Worm (Caenorhabditis elegans) whole organism, L4 larva: ENCODE results near the gene Y57E12AR.1.

Experiments used
- F10B5.3 ChIP-seq: sonication (generic microtip); optimal IDR thresholded peaks from 2 replicates; lab custom pipeline; 2016; ENCODE audit warnings: mild to moderate bottlenecking, missing genetic modification characterization, missing compliant biosample characterization
- T20F7.1 ChIP-seq: fragments of 200-800 bp; sonication (Bioruptor generic); optimal IDR thresholded peaks from 2 replicates; lab custom pipeline; 2018; ENCODE audit warnings: mild to moderate bottlenecking, missing genetic modification characterization, missing compliant biosample characterization
- T26A8.4 ChIP-seq: fragments of 200-800 bp; sonication (Bioruptor generic); IDR thresholded peaks from 2 replicates; pipeline ENCODE4 v1.3.6; 2022; ENCODE audit warnings: missing genetic modification characterization, missing compliant biosample characterization
- Y105C5A.15 ChIP-seq: fragments of 200-800 bp; sonication (Bioruptor generic); IDR thresholded peaks from 2 replicates; pipeline ENCODE4 v1.3.6; 2022; ENCODE audit warnings: missing genetic modification characterization, missing compliant biosample characterization
- Y48G9A.11 ChIP-seq: fragments of 200-800 bp; sonication (Bioruptor generic); IDR thresholded peaks from 2 replicates; pipeline ENCODE4 v1.3.6; 2022; ENCODE audit warnings: missing genetic modification reagents, missing genetic modification characterization, missing compliant biosample characterization
- Y5F2A.4 ChIP-seq: fragments of 200-800 bp; sonication (Bioruptor generic); optimal IDR thresholded peaks from 2 replicates; lab custom pipeline; 2018; ENCODE audit warnings: mild to moderate bottlenecking, missing genetic modification characterization, missing compliant biosample characterization
- Y75B8A.6 ChIP-seq: fragments of 200-800 bp; sonication (Bioruptor generic); IDR thresholded peaks from 2 replicates; pipeline ENCODE4 v1.3.6; 2022; ENCODE audit warnings: missing genetic modification reagents, missing genetic modification characterization, missing compliant biosample characterization
- ZK337.2 ChIP-seq: fragments of 200-800 bp; sonication (Bioruptor generic); IDR thresholded peaks from 2 replicates; pipeline ENCODE4 v1.3.6; 2022; ENCODE audit warnings: missing genetic modification reagents, missing genetic modification characterization, missing compliant biosample characterization
- aha-1 ChIP-seq: fragments of 150-350 bp; peaks from one replicate; lab custom pipeline; 2014; ENCODE audit warnings: missing biosample characterization, missing genetic modification characterization
- arid-1 ChIP-seq: fragments of 200-800 bp; sonication (Bioruptor generic); conservative IDR thresholded peaks from 2 replicates; pipeline ENCODE4 v1.3.6; 2022; ENCODE audit warnings: missing genetic modification reagents, missing genetic modification characterization, missing compliant biosample characterization
- ceh-20 ChIP-seq: fragments of 200-800 bp; sonication (Bioruptor generic); IDR thresholded peaks from 2 replicates; pipeline ENCODE4 v1.3.6; 2022; ENCODE audit warnings: missing genetic modification reagents, missing genetic modification characterization, missing compliant biosample characterization
- ceh-28 ChIP-seq: fragments of 150-350 bp; optimal IDR thresholded peaks from 2 replicates; lab custom pipeline; 2014; ENCODE audit warnings: missing biosample characterization, missing genetic modification reagents, missing genetic modification characterization
- ceh-62 ChIP-seq: sonication (generic microtip); optimal IDR thresholded peaks from 2 replicates; lab custom pipeline; 2017; ENCODE audit warnings: missing biosample characterization, missing genetic modification characterization
- ceh-82 ChIP-seq: sonication (generic microtip); optimal IDR thresholded peaks from 2 replicates; lab custom pipeline; 2017; ENCODE audit warnings: missing biosample characterization, missing genetic modification characterization
- cey-2 ChIP-seq: sonication (generic microtip); optimal IDR thresholded peaks from 3 replicates; lab custom pipeline; 2017; ENCODE audit warnings: missing genetic modification characterization, mild to moderate bottlenecking, missing compliant biosample characterization, antibody characterized with exemption, borderline replicate concordance; ENCODE audit not compliant: insufficient read depth
- ctbp-1 ChIP-seq: fragments of 200-800 bp; sonication (Bioruptor generic); IDR thresholded peaks from 2 replicates; pipeline ENCODE4 v1.3.6; 2022; ENCODE audit warnings: missing genetic modification reagents, missing genetic modification characterization, missing compliant biosample characterization
- daf-16 ChIP-seq, 3 experiments: sonication (generic microtip); optimal IDR thresholded peaks; 2 replicates each; lab custom pipeline; 2016 to 2017; ENCODE audit warnings: missing genetic modification characterization in 3 of 3, missing genetic modification reagents in 3 of 3, mild to moderate bottlenecking in 2 of 3, missing compliant biosample characterization in 2 of 3, missing biosample characterization in 1 of 3, moderate library complexity in 1 of 3
- daf-8 ChIP-seq: fragments of 200-800 bp; sonication (Bioruptor generic); IDR thresholded peaks from 2 replicates; pipeline ENCODE4 v1.3.6; 2022; ENCODE audit warnings: missing genetic modification characterization, missing compliant biosample characterization
- dmd-6 ChIP-seq: fragments of 200-800 bp; sonication (Bioruptor generic); IDR thresholded peaks from 2 replicates; pipeline ENCODE4 v1.3.6; 2022; ENCODE audit warnings: missing genetic modification reagents, missing genetic modification characterization, missing compliant biosample characterization
- dmd-9 ChIP-seq: fragments of 200-800 bp; sonication (Bioruptor generic); IDR thresholded peaks from 2 replicates; pipeline ENCODE4 v1.3.6; 2022; ENCODE audit warnings: missing genetic modification reagents, missing genetic modification characterization, missing compliant biosample characterization
- dve-1 ChIP-seq: sonication (generic microtip); optimal IDR thresholded peaks from 2 replicates; lab custom pipeline; 2017; ENCODE audit warnings: antibody characterized with exemption, mild to moderate bottlenecking, missing genetic modification characterization, missing compliant biosample characterization; ENCODE audit not compliant: insufficient read depth
- fkh-10 ChIP-seq: fragments of 150-350 bp; optimal IDR thresholded peaks from 2 replicates; lab custom pipeline; 2014; ENCODE audit warnings: missing biosample characterization, missing genetic modification reagents, missing genetic modification characterization
- hif-1 ChIP-seq, 2 experiments: sonication (generic microtip); optimal IDR thresholded peaks; 2 replicates each; lab custom pipeline; 2016 to 2017; ENCODE audit warnings: missing compliant biosample characterization in 2 of 2, missing genetic modification characterization in 2 of 2, missing genetic modification reagents in 2 of 2, missing genotype in 2 of 2, mild to moderate bottlenecking in 1 of 2
- hlh-11 ChIP-seq: fragments of 200-800 bp; sonication (Bioruptor generic); optimal IDR thresholded peaks from 2 replicates; lab custom pipeline; 2018; ENCODE audit warnings: mild to moderate bottlenecking, missing genetic modification characterization, missing compliant biosample characterization
- hlh-30 ChIP-seq: sonication (generic microtip); optimal IDR thresholded peaks from 2 replicates; lab custom pipeline; 2017; ENCODE audit warnings: antibody characterized with exemption, mild to moderate bottlenecking, missing genetic modification characterization, missing compliant biosample characterization; ENCODE audit not compliant: insufficient read depth
- hmg-1.1 ChIP-seq: fragments of 200-800 bp; sonication (Bioruptor generic); IDR thresholded peaks from 2 replicates; pipeline ENCODE4 v1.3.6; 2022; ENCODE audit warnings: missing genetic modification reagents, missing genetic modification characterization, missing compliant biosample characterization
- jun-1 ChIP-seq: fragments of 150-350 bp; optimal IDR thresholded peaks from 2 replicates; lab custom pipeline; 2014; ENCODE audit warnings: missing biosample characterization, missing genetic modification reagents, missing genetic modification characterization
- lin-29 ChIP-seq: fragments of 200-800 bp; sonication (Bioruptor generic); IDR thresholded peaks from 2 replicates; pipeline ENCODE4 v1.3.6; 2022; ENCODE audit warnings: missing genetic modification reagents, missing genetic modification characterization, missing compliant biosample characterization
- madf-5 ChIP-seq, 2 experiments: fragments of 200-800 bp; sonication (Bioruptor generic); IDR thresholded peaks; 2 replicates each; pipeline ENCODE4 v1.3.6; 2022; ENCODE audit warnings: missing compliant biosample characterization in 2 of 2, missing genetic modification characterization in 2 of 2
- madf-9 ChIP-seq: fragments of 200-800 bp; sonication (Bioruptor generic); conservative IDR thresholded peaks from 2 replicates; pipeline ENCODE4 v1.3.6; 2022; ENCODE audit warnings: missing genetic modification reagents, missing genetic modification characterization, missing compliant biosample characterization
- mdl-1 ChIP-seq, 2 experiments: fragments of 150-350 bp in 1 of 2; sonication (generic microtip) in 1 of 2; optimal IDR thresholded peaks; 2 replicates each; lab custom pipeline; 2014 to 2017; ENCODE audit warnings: missing biosample characterization in 2 of 2, missing genetic modification characterization in 2 of 2
- mdt-29 ChIP-seq: fragments of 200-800 bp; sonication (Bioruptor generic); IDR thresholded peaks from 2 replicates; pipeline ENCODE4 v1.3.6; 2022; ENCODE audit warnings: missing genetic modification reagents, missing genetic modification characterization, missing compliant biosample characterization
- mes-2 ChIP-seq: sonication (generic microtip); optimal IDR thresholded peaks from 2 replicates; lab custom pipeline; 2016; ENCODE audit warnings: missing genotype, mild to moderate bottlenecking, missing genetic modification characterization, missing compliant biosample characterization; ENCODE audit not compliant: poor library complexity, severe bottlenecking
- mxl-3 ChIP-seq: fragments of 200-800 bp; sonication (Bioruptor generic); optimal IDR thresholded peaks from 2 replicates; lab custom pipeline; 2018; ENCODE audit warnings: mild to moderate bottlenecking, missing genetic modification characterization, missing compliant biosample characterization
- nhr-10 ChIP-seq: fragments of 150-350 bp; optimal IDR thresholded peaks from 2 replicates; lab custom pipeline; 2014; ENCODE audit warnings: missing biosample characterization, missing genetic modification characterization
- nhr-28 ChIP-seq: fragments of 150-350 bp; optimal IDR thresholded peaks from 2 replicates; lab custom pipeline; 2014; ENCODE audit warnings: missing biosample characterization, missing genetic modification characterization
- nhr-41 ChIP-seq: fragments of 200-800 bp; sonication (Bioruptor generic); IDR thresholded peaks from 2 replicates; pipeline ENCODE4 v1.3.6; 2022; ENCODE audit warnings: missing genetic modification reagents, missing genetic modification characterization, missing compliant biosample characterization
- nhr-42 ChIP-seq: fragments of 200-800 bp; sonication (Bioruptor generic); IDR thresholded peaks from 2 replicates; pipeline ENCODE4 v1.3.6; 2022; ENCODE audit warnings: missing genetic modification characterization, missing compliant biosample characterization
- nhr-6 ChIP-seq: fragments of 150-350 bp; optimal IDR thresholded peaks from 2 replicates; lab custom pipeline; 2014; ENCODE audit warnings: missing biosample characterization, missing genetic modification characterization
- nhr-77 ChIP-seq: fragments of 150-350 bp; optimal IDR thresholded peaks from 2 replicates; lab custom pipeline; 2014; ENCODE audit warnings: missing biosample characterization, missing genetic modification characterization
- php-3 ChIP-seq: fragments of 200-800 bp; sonication (Bioruptor generic); IDR thresholded peaks from 2 replicates; pipeline ENCODE4 v1.3.6; 2022; ENCODE audit warnings: missing genetic modification reagents, missing genetic modification characterization, missing compliant biosample characterization
- snpc-1.2 ChIP-seq: fragments of 200-800 bp; sonication (Bioruptor generic); IDR thresholded peaks from 2 replicates; pipeline ENCODE4 v1.3.6; 2022; ENCODE audit warnings: missing genetic modification reagents, missing genetic modification characterization, missing compliant biosample characterization
- spr-1 ChIP-seq: sonication (generic microtip); optimal IDR thresholded peaks from 2 replicates; lab custom pipeline; 2016; ENCODE audit warnings: mild to moderate bottlenecking, missing genetic modification characterization, missing compliant biosample characterization
- spr-3 ChIP-seq: fragments of 200-800 bp; sonication (Bioruptor generic); optimal IDR thresholded peaks from 2 replicates; lab custom pipeline; 2018; ENCODE audit warnings: mild to moderate bottlenecking, missing genetic modification characterization, missing compliant biosample characterization
- tag-97 ChIP-seq: fragments of 200-800 bp; sonication (Bioruptor generic); IDR thresholded peaks from 2 replicates; pipeline ENCODE4 v1.3.6; 2022; ENCODE audit warnings: missing genetic modification characterization, missing compliant biosample characterization
- unc-62 ChIP-seq, 3 experiments: fragments of 150-350 bp in 1 of 3; sonication (generic microtip); optimal IDR thresholded peaks in 2 of 3; peaks in 1 of 3; 1 replicate in 1 of 3; 2 replicates in 2 of 3; lab custom pipeline; 2014 to 2017; ENCODE audit warnings: missing biosample characterization in 3 of 3, missing genetic modification characterization in 3 of 3, missing genetic modification reagents in 3 of 3, missing genotype in 1 of 3
- zag-1 ChIP-seq: fragments of 150-350 bp; optimal IDR thresholded peaks from 2 replicates; lab custom pipeline; 2014; ENCODE audit warnings: missing biosample characterization, missing genetic modification characterization
- ztf-11 ChIP-seq: fragments of 150-350 bp; optimal IDR thresholded peaks from 2 replicates; lab custom pipeline; 2014; ENCODE audit warnings: missing biosample characterization, missing genetic modification characterization

Y57E12AR.1 gene

ce11 chrV:7060396-7060795 lies 4.7 kb downstream of the Y57E12AR.1 start, which contains the start of the genes Y57E12AL.6 and Y57E12AL.1 (continued):
- TF ChIP-seq mdl-1 (tag; optimal IDR thresholded peaks at IDR 0.05; lab: Kevin White, UChicago), result peak in 1 of 2 experiments; percentile 65
- no peak for TF ChIP-seq nhr-42
- no peak for TF ChIP-seq Y75B8A.6 (GFP tag; lab: Robert Waterston, UW)
- TF ChIP-seq spr-3 (GFP tag; lab: Kevin White, UChicago), result no peak
- peak in 1 of 2 experiments; percentile 43 for TF ChIP-seq hif-1 (tag; optimal IDR thresholded peaks at IDR 0.05; lab: Kevin White, UChicago)
- TF ChIP-seq dve-1, result peak; percentile 83
- TF ChIP-seq nhr-10, result no peak
- no peak for TF ChIP-seq Y5F2A.4 (GFP tag; lab: Kevin White, UChicago)
- peak; percentile 43 for TF ChIP-seq fkh-10 (GFP tag; lab: Kevin White, UChicago)
- no peak for TF ChIP-seq snpc-1.2
- no peak for TF ChIP-seq daf-8
- peak; percentile 64 for TF ChIP-seq T26A8.4 (GFP tag; lab: Robert Waterston, UW)
- peak; percentile 58 for TF ChIP-seq hmg-1.1 (GFP tag; lab: Robert Waterston, UW)
- no peak for TF ChIP-seq ceh-62 (tag; lab: Kevin White, UChicago)
- peak; percentile 88 for TF ChIP-seq mes-2 (tag; lab: Kevin White, UChicago)
- no peak for TF ChIP-seq madf-5 (GFP tag; IDR thresholded peaks at IDR 0.05; lab: Robert Waterston, UW)
- TF ChIP-seq php-3 (GFP tag; lab: Robert Waterston, UW), result no peak
- TF ChIP-seq arid-1, result no peak
- no peak for TF ChIP-seq lin-29 (GFP tag; lab: Robert Waterston, UW)
- peak; percentile 80 for TF ChIP-seq dmd-6 (GFP tag; lab: Robert Waterston, UW)
- TF ChIP-seq F10B5.3 (tag; lab: Kevin White, UChicago), result no peak
- TF ChIP-seq ceh-82 (tag; lab: Kevin White, UChicago), result no peak
- TF ChIP-seq dmd-9 (GFP tag; lab: Robert Waterston, UW), result peak; percentile 66; the same call in 1 of the 2 replicates
- TF ChIP-seq nhr-77 (tag; lab: Kevin White, UChicago), result peak; percentile 88
- peak; percentile 72 for TF ChIP-seq ceh-20 (GFP tag; lab: Robert Waterston, UW)
- no peak for TF ChIP-seq unc-62 (GFP tag; optimal IDR thresholded peaks at IDR 0.05 in 1 of 2; lab: Kevin White, UChicago)
- TF ChIP-seq unc-62 (tag; optimal IDR thresholded peaks at IDR 0.05; lab: Kevin White, UChicago), result no peak
- peak; percentile 76 for TF ChIP-seq mxl-3 (GFP tag; lab: Kevin White, UChicago)
- no peak for TF ChIP-seq ZK337.2
- no peak for TF ChIP-seq Y105C5A.15 (GFP tag; lab: Robert Waterston, UW)
- peak; percentile 86 for TF ChIP-seq hlh-11 (tag; lab: Kevin White, UChicago)
- no peak for TF ChIP-seq madf-9
- peak; percentile 56 for TF ChIP-seq nhr-6
- peak; percentile 71 for TF ChIP-seq T20F7.1
- no peak for TF ChIP-seq cey-2 (tag; lab: Kevin White, UChicago)
- peak; percentile 73 for TF ChIP-seq spr-1
- TF ChIP-seq ztf-11 (tag; lab: Kevin White, UChicago), result no peak
- TF ChIP-seq daf-16 (GFP tag; optimal IDR thresholded peaks at IDR 0.05; lab: Kevin White, UChicago), result no peak
- TF ChIP-seq daf-16 (tag; optimal IDR thresholded peaks at IDR 0.05; lab: Kevin White, UChicago), result peak; percentile 64
- no peak for TF ChIP-seq nhr-41 (GFP tag; lab: Robert Waterston, UW)
- TF ChIP-seq jun-1 (tag; lab: Kevin White, UChicago), result peak; percentile 18
- peak; percentile 79 for TF ChIP-seq ceh-28
- TF ChIP-seq ctbp-1, result no peak
- no peak for TF ChIP-seq Y48G9A.11
- TF ChIP-seq mdt-29 (GFP tag; lab: Robert Waterston, UW), result no peak
- TF ChIP-seq zag-1 (tag; lab: Kevin White, UChicago), result no peak
- peak; percentile 92 for TF ChIP-seq nhr-28
- TF ChIP-seq aha-1 (tag; lab: Kevin White, UChicago), result peak; percentile 93
- TF ChIP-seq tag-97 (GFP tag; lab: Robert Waterston, UW), result no peak
- TF ChIP-seq hlh-30 (tag; lab: Kevin White, UChicago), result peak; percentile 95
